Fruit fly (Drosophila melanogaster) whole organism, embryonic: Measurements from ENCODE around the gene gish.
A peak's percentile ranks its signal among the peaks of the same experiment; 100 is the strongest.

ENCODE experiments used
- BtbVII ChIP-seq: fragments of 200-800 bp; sonication (Bioruptor generic); optimal IDR thresholded peaks from 3 replicates; lab custom pipeline; 2017; ENCODE audit warnings: missing biosample characterization, mild to moderate bottlenecking, missing genetic modification characterization
- CG10147 ChIP-seq: fragments of 200-800 bp; sonication (Bioruptor generic); optimal IDR thresholded peaks from 2 replicates; lab custom pipeline; 2019; ENCODE audit warnings: missing biosample characterization, mild to moderate bottlenecking, missing genetic modification characterization, moderate library complexity
- CG10366 ChIP-seq: fragments of 200-800 bp; sonication (Bioruptor generic); IDR thresholded peaks from 2 replicates; pipeline ENCODE4 v1.3.6; 2022; ENCODE audit warnings: missing biosample characterization, missing genetic modification characterization
- CG11695 ChIP-seq: fragments of 200-800 bp; sonication (Bioruptor generic); IDR thresholded peaks from 3 replicates; pipeline ENCODE4 v1.3.6; 2022; ENCODE audit warnings: missing biosample characterization, missing genetic modification characterization
- CG11696 ChIP-seq: fragments of 200-800 bp; sonication (Bioruptor generic); IDR thresholded peaks from 2 replicates; pipeline ENCODE4 v1.3.6; 2022; ENCODE audit warnings: missing biosample characterization, missing genetic modification characterization
- CG12236 ChIP-seq: fragments of 200-800 bp; sonication (Bioruptor generic); optimal IDR thresholded peaks from 2 replicates; lab custom pipeline; 2016; ENCODE audit warnings: missing biosample characterization, missing genetic modification characterization
- CG12942 ChIP-seq: fragments of 200-800 bp; sonication (Bioruptor generic); optimal IDR thresholded peaks from 3 replicates; lab custom pipeline; 2016; ENCODE audit warnings: missing biosample characterization, missing genetic modification characterization
- CG15601 ChIP-seq: fragments of 200-800 bp; sonication (Bioruptor generic); optimal IDR thresholded peaks from 3 replicates; lab custom pipeline; 2019; ENCODE audit warnings: missing biosample characterization, mild to moderate bottlenecking, missing genetic modification characterization, moderate library complexity
- CG2116 ChIP-seq: fragments of 200-800 bp; sonication (Bioruptor generic); optimal IDR thresholded peaks from 3 replicates; lab custom pipeline; 2018; ENCODE audit warnings: missing biosample characterization, mild to moderate bottlenecking, missing genetic modification characterization
- CG2199 ChIP-seq: fragments of 200-800 bp; sonication (Bioruptor generic); IDR thresholded peaks from 3 replicates; pipeline ENCODE4 v1.3.6; 2022; ENCODE audit warnings: missing biosample characterization, missing genetic modification characterization
- CG3407 ChIP-seq: fragments of 200-800 bp; sonication (Bioruptor generic); optimal IDR thresholded peaks from 2 replicates; lab custom pipeline; 2018; ENCODE audit warnings: missing biosample characterization, mild to moderate bottlenecking, missing genetic modification characterization
- CG3995 ChIP-seq: fragments of 200-800 bp; sonication (Bioruptor generic); optimal IDR thresholded peaks from 3 replicates; lab custom pipeline; 2016; ENCODE audit warnings: missing biosample characterization, missing genetic modification characterization
- CG43689 ChIP-seq: fragments of 200-800 bp; sonication (Bioruptor generic); IDR thresholded peaks from 2 replicates; pipeline ENCODE4 v1.3.6; 2022; ENCODE audit warnings: missing biosample characterization, missing genetic modification characterization
- CG7357 ChIP-seq: fragments of 200-800 bp; sonication (Bioruptor generic); IDR thresholded peaks from 3 replicates; pipeline ENCODE4 v1.3.6; 2022; ENCODE audit warnings: missing biosample characterization, missing genetic modification characterization
- CG7745 ChIP-seq: fragments of 200-800 bp; sonication (Bioruptor generic); optimal IDR thresholded peaks from 2 replicates; lab custom pipeline; 2018; ENCODE audit warnings: missing biosample characterization, mild to moderate bottlenecking, missing genetic modification characterization, moderate library complexity
- CG7839 ChIP-seq: fragments of 200-800 bp; sonication (Bioruptor generic); optimal IDR thresholded peaks from 3 replicates; lab custom pipeline; 2018; ENCODE audit warnings: missing biosample characterization, mild to moderate bottlenecking, missing genetic modification characterization, moderate library complexity
- CG8089 ChIP-seq: fragments of 200-800 bp; sonication (Bioruptor generic); optimal IDR thresholded peaks from 3 replicates; lab custom pipeline; 2016; ENCODE audit warnings: missing biosample characterization, missing genetic modification characterization
- CTCF ChIP-seq: fragments of 200-800 bp; sonication (Bioruptor generic); optimal IDR thresholded peaks from 2 replicates; lab custom pipeline; 2017; ENCODE audit warnings: missing biosample characterization, mild to moderate bottlenecking, missing genetic modification characterization, moderate library complexity
- D19B ChIP-seq: fragments of 200-800 bp; sonication (Bioruptor generic); optimal IDR thresholded peaks from 2 replicates; lab custom pipeline; 2017; ENCODE audit warnings: missing biosample characterization, mild to moderate bottlenecking, missing genetic modification characterization
- Hand ChIP-seq: fragments of 200-800 bp; sonication (Bioruptor generic); optimal IDR thresholded peaks from 2 replicates; lab custom pipeline; 2017; ENCODE audit warnings: mild to moderate bottlenecking, missing biosample characterization, missing genetic modification reagents, missing genetic modification characterization
- Hr78 ChIP-seq, 2 experiments: fragments of 200-800 bp in 1 of 2; fragments of >200 bp in 1 of 2; sonication (Bioruptor generic) in 1 of 2; optimal IDR thresholded peaks; 2 replicates each; lab custom pipeline; 2017 to 2019; ENCODE audit warnings: missing biosample characterization in 2 of 2, missing genetic modification characterization in 2 of 2, mild to moderate bottlenecking in 1 of 2, moderate library complexity in 1 of 2
- Lhr ChIP-seq: fragments of 200-800 bp; sonication (Bioruptor generic); optimal IDR thresholded peaks from 3 replicates; lab custom pipeline; 2017; ENCODE audit warnings: mild to moderate bottlenecking, missing biosample characterization, missing genetic modification reagents, missing genetic modification characterization
- Lpt ChIP-seq: fragments of >200 bp; optimal IDR thresholded peaks from 2 replicates; lab custom pipeline; 2018; ENCODE audit warnings: missing biosample characterization, missing genetic modification characterization
- Med ChIP-seq: fragments of 200-800 bp; sonication (Bioruptor generic); peaks from one replicate; lab custom pipeline; 2016; ENCODE audit warnings: missing biosample characterization, missing genetic modification characterization, mild to moderate bottlenecking, inconsistent platforms, moderate library complexity
- Mes4 ChIP-seq: fragments of 200-800 bp; sonication (Bioruptor generic); optimal IDR thresholded peaks from 2 replicates; lab custom pipeline; 2016; ENCODE audit warnings: missing biosample characterization, missing genetic modification characterization
- NFAT ChIP-seq: fragments of 200-800 bp; sonication (Bioruptor generic); IDR thresholded peaks from 2 replicates; pipeline ENCODE4 v1.3.6; 2022; ENCODE audit warnings: missing biosample characterization, missing genetic modification characterization
- Sry-δ ChIP-seq: fragments of 200-800 bp; sonication (Bioruptor generic); optimal IDR thresholded peaks from 2 replicates; lab custom pipeline; 2016; ENCODE audit warnings: missing biosample characterization, missing genetic modification characterization
- YL-1 ChIP-seq: fragments of 200-800 bp; sonication (Bioruptor generic); optimal IDR thresholded peaks from 3 replicates; lab custom pipeline; 2017; ENCODE audit warnings: missing biosample characterization, mild to moderate bottlenecking, missing genetic modification characterization
- az2 ChIP-seq: fragments of 200-800 bp; sonication (Bioruptor generic); optimal IDR thresholded peaks from 3 replicates; lab custom pipeline; 2016; ENCODE audit warnings: missing biosample characterization, missing genetic modification characterization
- chinmo ChIP-seq: fragments of 200-800 bp; sonication (Bioruptor generic); IDR thresholded peaks from 4 replicates; pipeline ENCODE4 v1.3.6; 2022; ENCODE audit warnings: missing biosample characterization, missing genetic modification characterization; ENCODE audit not compliant: partially characterized antibody
- dimm ChIP-seq: fragments of 200-800 bp; sonication (Bioruptor generic); IDR thresholded peaks from 2 replicates; pipeline ENCODE4 v1.3.6; 2022; ENCODE audit warnings: missing biosample characterization, missing genetic modification characterization
- en ChIP-seq: fragments of 200-800 bp; sonication (Bioruptor generic); optimal IDR thresholded peaks from 2 replicates; lab custom pipeline; 2016; ENCODE audit warnings: missing biosample characterization, missing genetic modification characterization
- eve ChIP-seq, 2 experiments: fragments of >200 bp; optimal IDR thresholded peaks; 2 replicates each; lab custom pipeline; 2017; ENCODE audit warnings: missing biosample characterization in 2 of 2, missing genetic modification characterization in 2 of 2
- gsb-n ChIP-seq: fragments of 200-800 bp; sonication (Bioruptor generic); optimal IDR thresholded peaks from 3 replicates; lab custom pipeline; 2018; ENCODE audit warnings: missing biosample characterization, mild to moderate bottlenecking, missing genetic modification characterization
- p53 ChIP-seq: fragments of 200-800 bp; sonication (Bioruptor generic); optimal IDR thresholded peaks from 2 replicates; lab custom pipeline; 2016; ENCODE audit warnings: missing biosample characterization, missing genetic modification characterization
- pan ChIP-seq, 4 experiments: fragments of >200 bp in 3 of 4; fragments of 200-800 bp in 1 of 4; sonication (Bioruptor generic) in 1 of 4; optimal IDR thresholded peaks in 3 of 4; IDR thresholded peaks in 1 of 4; 2 replicates each; pipeline versions ENCODE4 v1.3.6 to Lab custom; 2017 to 2022; ENCODE audit warnings: missing biosample characterization in 2 of 4, missing genetic modification characterization in 2 of 4, mixed read lengths in 1 of 4
- run ChIP-seq: fragments of 200-800 bp; sonication (Bioruptor generic); optimal IDR thresholded peaks from 3 replicates; lab custom pipeline; 2018; ENCODE audit warnings: missing biosample characterization, mild to moderate bottlenecking, missing genetic modification characterization
- tap ChIP-seq: fragments of 200-800 bp; optimal IDR thresholded peaks from 3 replicates; lab custom pipeline; 2019; ENCODE audit warnings: missing biosample characterization, mild to moderate bottlenecking, missing genetic modification characterization, moderate library complexity
- tin ChIP-seq: fragments of 200-800 bp; sonication (Bioruptor generic); optimal IDR thresholded peaks from 3 replicates; lab custom pipeline; 2016; ENCODE audit warnings: missing biosample characterization, missing genetic modification characterization
- z ChIP-seq: fragments of 200-800 bp; sonication (Bioruptor generic); IDR thresholded peaks from 3 replicates; pipeline ENCODE4 v1.3.6; 2022; ENCODE audit warnings: missing biosample characterization, missing genetic modification characterization
- zen2 ChIP-seq: fragments of 200-800 bp; sonication (Bioruptor generic); IDR thresholded peaks from 3 replicates; pipeline ENCODE4 v1.3.6; 2022; ENCODE audit warnings: missing biosample characterization, missing genetic modification characterization; ENCODE audit not compliant: partially characterized antibody

Gene gish

DNA sequence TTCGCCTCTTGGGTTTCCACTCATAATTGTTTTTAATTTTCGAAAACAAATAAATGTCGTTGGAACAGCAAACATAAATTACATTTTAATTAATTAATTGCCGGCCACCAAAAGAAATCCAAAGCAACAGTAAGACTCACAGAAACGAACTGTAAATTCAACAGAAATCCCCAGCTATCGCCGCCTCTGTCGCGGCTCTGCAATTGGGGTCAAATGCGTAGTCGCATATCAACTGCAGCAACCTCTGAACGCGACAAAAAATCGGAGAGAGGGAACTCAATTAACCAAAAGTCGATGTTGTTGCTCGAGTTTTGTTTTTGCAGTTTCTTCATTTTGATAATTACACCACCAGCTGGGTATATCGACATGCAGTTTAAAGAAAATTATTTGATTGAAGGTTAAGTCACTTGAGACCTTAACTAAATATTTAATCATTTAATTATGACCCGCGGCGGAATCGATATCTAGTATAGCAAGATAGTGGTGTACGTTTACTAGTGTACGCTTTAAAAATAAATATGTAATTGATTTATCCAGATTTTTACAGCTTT is 7.2 kb downstream of the gish start (continued):
- peak in 1 of 2 experiments; percentile 94 for TF ChIP-seq Hr78 (GFP tag; optimal IDR thresholded peaks at IDR 0.05; lab: Kevin White, UChicago)
- peak; percentile 72; the same call in 2 of the 3 replicates for TF ChIP-seq CG2199 (GFP tag; lab: Robert Waterston, UW)
- no peak for TF ChIP-seq tin (GFP tag; lab: Kevin White, UChicago)
- TF ChIP-seq run = no peak
- TF ChIP-seq CG7839 = no peak
- TF ChIP-seq Mes4 (GFP tag; lab: Kevin White, UChicago) = no peak
- 0 out of 3 replicates have a peak, but pooled peaks have one; percentile 31 for TF ChIP-seq z (GFP tag; lab: Robert Waterston, UW)
- TF ChIP-seq Sry-δ (GFP tag; lab: Kevin White, UChicago) = no peak
- TF ChIP-seq chinmo (GFP tag; lab: Robert Waterston, UW) = 0 out of 4 replicates have a peak, but pooled peaks have one; percentile 32
- TF ChIP-seq CTCF (GFP tag; lab: Kevin White, UChicago) = no peak
- no peak for TF ChIP-seq gsb-n (tag; lab: Kevin White, UChicago)
- no peak for TF ChIP-seq CG7357 (GFP tag; lab: Robert Waterston, UW)
- no peak for TF ChIP-seq tap
- no peak for TF ChIP-seq p53
- 0 out of 2 replicates have a peak, but pooled peaks have one; percentile 9 for TF ChIP-seq NFAT
- no peak for TF ChIP-seq pan (optimal IDR thresholded peaks at IDR 0.05; lab: Kevin White, UChicago)
- no peak for TF ChIP-seq pan (GFP tag; optimal IDR thresholded peaks at IDR 0.05 in 1 of 2, IDR thresholded peaks at IDR 0.05 in 1 of 2)
- no peak for TF ChIP-seq YL-1 (GFP tag; lab: Kevin White, UChicago)
- TF ChIP-seq eve (GFP tag; optimal IDR thresholded peaks at IDR 0.05; lab: Kevin White, UChicago) = peak in 1 of 2 experiments; percentile 69
- TF ChIP-seq CG12942 (GFP tag; lab: Kevin White, UChicago) = no peak
- TF ChIP-seq CG3407 (GFP tag; lab: Kevin White, UChicago) = no peak
- TF ChIP-seq D19B (GFP tag; lab: Kevin White, UChicago) = no peak
- no peak for TF ChIP-seq CG12236 (GFP tag; lab: Kevin White, UChicago)
- TF ChIP-seq CG10147 (GFP tag; lab: Kevin White, UChicago) = no peak
- TF ChIP-seq CG3995 (GFP tag; lab: Kevin White, UChicago) = no peak
- 0 out of 3 replicates have a peak, but pooled peaks have one; percentile 22 for TF ChIP-seq CG11695 (GFP tag; lab: Robert Waterston, UW)
- TF ChIP-seq CG10366 (GFP tag; lab: Robert Waterston, UW) = no peak
- no peak for TF ChIP-seq CG2116 (GFP tag; lab: Kevin White, UChicago)
- TF ChIP-seq en (GFP tag; lab: Kevin White, UChicago) = no peak
- TF ChIP-seq BtbVII (GFP tag; lab: Kevin White, UChicago) = no peak
- no peak for TF ChIP-seq CG43689 (GFP tag; lab: Robert Waterston, UW)
- TF ChIP-seq dimm (GFP tag; lab: Robert Waterston, UW) = no peak
- TF ChIP-seq Med (GFP tag; lab: Kevin White, UChicago) = peak; percentile 39
- peak; percentile 87 for TF ChIP-seq CG7745
- TF ChIP-seq CG15601 = no peak
- no peak for TF ChIP-seq CG8089
- TF ChIP-seq Hand = no peak
- TF ChIP-seq Lpt (GFP tag; lab: Kevin White, UChicago) = no peak
- no peak for TF ChIP-seq az2
- no peak for TF ChIP-seq zen2 (GFP tag; lab: Robert Waterston, UW)
- TF ChIP-seq Lhr (GFP tag; lab: Kevin White, UChicago) = no peak
- TF ChIP-seq CG11696 = no peak
